Fruit fly (Drosophila melanogaster): Measurements from ENCODE around the gene RpS13.

DNA sequence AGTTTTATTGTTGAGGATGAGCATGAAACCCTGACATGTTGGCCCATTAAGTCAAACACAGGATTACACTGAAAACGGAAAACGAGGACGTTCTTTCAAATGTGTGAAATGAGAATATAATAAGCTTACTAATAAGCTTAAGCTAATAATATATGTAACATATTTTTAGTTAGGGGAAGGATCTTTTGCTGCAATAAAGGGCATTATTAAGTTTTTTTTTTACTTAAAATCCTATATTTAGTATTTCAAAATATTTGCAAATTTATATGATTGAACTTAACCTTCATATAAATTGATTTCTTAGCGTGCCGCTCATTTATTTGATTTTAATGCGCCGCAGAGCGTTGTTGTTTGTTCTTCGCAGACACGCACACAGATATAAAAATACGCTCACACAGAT is 31.3 kb downstream of the RpS13 start:
- TF ChIP-seq Ets96B (tag; optimal IDR thresholded peaks at IDR 0.05) (no peak), CG9139 (GFP tag; optimal IDR thresholded peaks at IDR 0.05) (no peak), OdsH (GFP tag; optimal IDR thresholded peaks at IDR 0.05) (no peak), eg (GFP tag; IDR thresholded peaks at IDR 0.05) (no peak), Blimp-1 (GFP tag; optimal IDR thresholded peaks at IDR 0.05) (no peak), CG8119 (GFP tag; IDR thresholded peaks at IDR 0.05) (no peak), CG31627 (GFP tag; optimal IDR thresholded peaks at IDR 0.05) (no peak), CG6854 (GFP tag; optimal IDR thresholded peaks at IDR 0.05) (no peak), CG6808 (GFP tag; optimal IDR thresholded peaks at IDR 0.05) (no peak), CG16779 (tag; optimal IDR thresholded peaks at IDR 0.05) (no peak), CG10631 (GFP tag; optimal IDR thresholded peaks at IDR 0.05) (no peak), CG3919 (GFP tag; optimal IDR thresholded peaks at IDR 0.05) (no peak), CG6163 (GFP tag; IDR thresholded peaks at IDR 0.05) (no peak)

Data from whole organism, prepupa.